Fruit fly (Drosophila melanogaster): ENCODE measurements around the gene CG7857.

The CG7857 gene

DNA sequence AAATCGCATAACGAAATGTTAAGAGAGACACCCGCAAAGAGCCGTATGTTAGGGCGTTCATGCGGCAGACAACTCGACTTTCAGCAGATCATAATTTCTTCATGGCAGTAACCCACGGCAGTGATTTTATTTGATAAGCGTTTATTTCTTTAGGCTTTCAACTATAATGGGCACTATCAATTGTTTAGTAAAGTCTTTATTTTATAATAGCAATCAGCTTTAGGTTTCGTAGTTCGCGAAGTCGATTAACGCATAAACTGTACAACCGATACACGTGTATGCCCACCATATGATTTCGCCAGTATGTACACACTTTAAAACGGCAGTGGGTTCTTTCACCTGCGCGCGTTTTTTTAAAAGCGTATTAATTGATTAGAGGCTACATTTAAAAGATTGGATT lies 3.5 kb upstream of the CG7857 start, which contains the start of gene CG7841 (continued):
- TF ChIP-seq nerfin-1 (tag; optimal IDR thresholded peaks at IDR 0.05) = peak; percentile 98
- peak; percentile 98 for TF ChIP-seq nom (GFP tag; optimal IDR thresholded peaks at IDR 0.05)
- peak; percentile 98 for TF ChIP-seq HHEX (GFP tag; optimal IDR thresholded peaks at IDR 0.05)
- TF ChIP-seq hb (GFP tag; IDR thresholded peaks at IDR 0.05; ENCODE audit: partially characterized antibody) = no peak
- peak; percentile 95 for TF ChIP-seq sob (GFP tag; IDR thresholded peaks at IDR 0.05)
- TF ChIP-seq CG13624 (GFP tag; optimal IDR thresholded peaks at IDR 0.05) = peak; percentile 97
- peak; percentile 97 for TF ChIP-seq run (tag; optimal IDR thresholded peaks at IDR 0.05)
- peak; percentile 82 for TF ChIP-seq CG4617 (GFP tag; optimal IDR thresholded peaks at IDR 0.05; ENCODE audit: borderline replicate concordance)
- TF ChIP-seq CG11093 (GFP tag; IDR thresholded peaks at IDR 0.05) = peak; percentile 79; the same call in 2 of the 3 replicates
- peak; percentile 99 for TF ChIP-seq dmrt11E (tag; optimal IDR thresholded peaks at IDR 0.05)
- TF ChIP-seq CG13296 (GFP tag; optimal IDR thresholded peaks at IDR 0.05) = peak; percentile 99
- TF ChIP-seq gem (tag; optimal IDR thresholded peaks at IDR 0.05) = peak; percentile 99
- peak; percentile 89 for TF ChIP-seq danr (GFP tag; IDR thresholded peaks at IDR 0.05)
- peak; percentile 61 for TF ChIP-seq CG15073 (GFP tag; optimal IDR thresholded peaks at IDR 0.05)
- TF ChIP-seq Camta (GFP tag; optimal IDR thresholded peaks at IDR 0.05) = peak; percentile 97
- peak; percentile 100 for TF ChIP-seq CG4820 (GFP tag; optimal IDR thresholded peaks at IDR 0.05)
- peak; percentile 96; the same call in 1 of the 2 replicates for TF ChIP-seq HLH3B (GFP tag; IDR thresholded peaks at IDR 0.05)
- TF ChIP-seq vnd (GFP tag; IDR thresholded peaks at IDR 0.05; ENCODE audit: partially characterized antibody) = no peak
- peak; percentile 89 for TF ChIP-seq Nf-YB (GFP tag; optimal IDR thresholded peaks at IDR 0.05)
- peak; percentile 95 for TF ChIP-seq NC2α (GFP tag; optimal IDR thresholded peaks at IDR 0.05)
- TF ChIP-seq cad (GFP tag; optimal IDR thresholded peaks at IDR 0.05) = no peak
- 0 out of 4 replicates have a peak, but pooled peaks have one; percentile 24 for TF ChIP-seq Dll (GFP tag; IDR thresholded peaks at IDR 0.05; ENCODE audit: partially characterized antibody)
- TF ChIP-seq Hr39 (optimal IDR thresholded peaks at IDR 0.05) = no peak
- TF ChIP-seq CG1792 (GFP tag; optimal IDR thresholded peaks at IDR 0.05) = peak; percentile 96
- no peak for TF ChIP-seq prd (optimal IDR thresholded peaks at IDR 0.05)
- TF ChIP-seq prd (GFP tag; IDR thresholded peaks at IDR 0.05) = peak; percentile 94
- TF ChIP-seq schlank (tag; optimal IDR thresholded peaks at IDR 0.05) = peak; percentile 97
- TF ChIP-seq CoRest (tag; optimal IDR thresholded peaks at IDR 0.05) = peak; percentile 98
- peak; percentile 96 for TF ChIP-seq mam (GFP tag; optimal IDR thresholded peaks at IDR 0.05)
- peak; percentile 99 for TF ChIP-seq row (GFP tag; IDR thresholded peaks at IDR 0.05)
- peak; percentile 94 for TF ChIP-seq da (GFP tag; optimal IDR thresholded peaks at IDR 0.05)
- no peak; the same call in 2 of the 3 replicates for TF ChIP-seq Mrtf (GFP tag; IDR thresholded peaks at IDR 0.05)
- TF ChIP-seq CG6765 (GFP tag; optimal IDR thresholded peaks at IDR 0.05) = peak; percentile 98
- TF ChIP-seq lab (GFP tag; optimal IDR thresholded peaks at IDR 0.05) = peak; percentile 99
- peak; percentile 95 for TF ChIP-seq CG15514 (GFP tag; optimal IDR thresholded peaks at IDR 0.05)
- peak; percentile 92 for TF ChIP-seq CG11247 (GFP tag; IDR thresholded peaks at IDR 0.05)
- peak; percentile 96 for TF ChIP-seq CG12236 (GFP tag; optimal IDR thresholded peaks at IDR 0.05)
- peak; percentile 96 for TF ChIP-seq ind (GFP tag; optimal IDR thresholded peaks at IDR 0.05)
- TF ChIP-seq CG6272 (GFP tag; IDR thresholded peaks at IDR 0.05) = no peak; the same call in 1 of the 2 replicates
- TF ChIP-seq CG11085 (GFP tag; IDR thresholded peaks at IDR 0.05) = no peak; the same call in 1 of the 2 replicates
- peak; percentile 88 for TF ChIP-seq CG3163 (GFP tag; optimal IDR thresholded peaks at IDR 0.05)
- TF ChIP-seq wor (GFP tag; IDR thresholded peaks at IDR 0.05) = peak; percentile 88
- TF ChIP-seq CG7928 (GFP tag; optimal IDR thresholded peaks at IDR 0.05) = peak; percentile 83
- no peak for TF ChIP-seq unc-4 (GFP tag; IDR thresholded peaks at IDR 0.05; ENCODE audit: partially characterized antibody)
- TF ChIP-seq CG14441 (GFP tag; IDR thresholded peaks at IDR 0.05) = peak; percentile 91; the same call in 1 of the 2 replicates
- TF ChIP-seq CG4404 (GFP tag; IDR thresholded peaks at IDR 0.05) = no peak
- TF ChIP-seq en (GFP tag; optimal IDR thresholded peaks at IDR 0.05) = peak; percentile 97
- peak; percentile 96 to 99 for TF ChIP-seq bsh (GFP tag; optimal IDR thresholded peaks at IDR 0.05)
- peak; percentile 91 for TF ChIP-seq CG13123 (GFP tag; optimal IDR thresholded peaks at IDR 0.05)
- TF ChIP-seq chn (GFP tag; optimal IDR thresholded peaks at IDR 0.05) = peak; percentile 97
- TF ChIP-seq CG9932 (GFP tag; IDR thresholded peaks at IDR 0.05) = peak; percentile 90
